Worm (Caenorhabditis elegans) whole organism, midembryonic: Measurements from ENCODE around the gene srh-247.

ENCODE experiments used
- T22C8.4 ChIP-seq: fragments of 200-800 bp; sonication (Bioruptor generic); IDR thresholded peaks from 2 replicates; pipeline ENCODE4 v1.3.6; 2022; ENCODE audit warnings: missing genetic modification characterization, missing compliant biosample characterization
- cog-1 ChIP-seq: sonication (generic microtip); optimal IDR thresholded peaks from 2 replicates; lab custom pipeline; 2016; ENCODE audit warnings: missing genetic modification characterization, missing compliant biosample characterization
- flt-1 ChIP-seq: fragments of 200-800 bp; sonication (Bioruptor generic); IDR thresholded peaks from 2 replicates; pipeline ENCODE4 v1.3.6; 2022; ENCODE audit warnings: missing genetic modification characterization, missing compliant biosample characterization
- klf-2 ChIP-seq: fragments of 200-800 bp; sonication (Bioruptor generic); conservative IDR thresholded peaks from 2 replicates; pipeline ENCODE4 v1.3.6; 2022; ENCODE audit warnings: missing genetic modification reagents, missing genetic modification characterization, missing compliant biosample characterization
- med-1 ChIP-seq: sonication (generic microtip); optimal IDR thresholded peaks from 2 replicates; lab custom pipeline; 2017; ENCODE audit warnings: missing genetic modification characterization, mild to moderate bottlenecking, missing compliant biosample characterization, antibody characterized with exemption, missing genetic modification reagents; ENCODE audit not compliant: insufficient read depth
- ref-1 ChIP-seq: fragments of 200-800 bp; sonication (Bioruptor generic); conservative IDR thresholded peaks from 2 replicates; pipeline ENCODE4 v1.3.6; 2022; ENCODE audit warnings: missing genetic modification reagents, missing genetic modification characterization, missing compliant biosample characterization
- tab-1 ChIP-seq: fragments of 200-800 bp; sonication (Bioruptor generic); IDR thresholded peaks from 2 replicates; pipeline ENCODE4 v1.3.6; 2022; ENCODE audit warnings: missing genetic modification characterization, missing compliant biosample characterization
- ztf-23 ChIP-seq: fragments of 200-800 bp; sonication (Bioruptor generic); IDR thresholded peaks from 2 replicates; pipeline ENCODE4 v1.3.6; 2022; ENCODE audit warnings: missing genetic modification reagents, missing genetic modification characterization, missing compliant biosample characterization
- ztf-29 ChIP-seq: fragments of 200-800 bp; sonication (Bioruptor generic); IDR thresholded peaks from 2 replicates; pipeline ENCODE4 v1.3.6; 2022; ENCODE audit warnings: missing genetic modification reagents, missing genetic modification characterization, missing compliant biosample characterization

The srh-247 gene

ce11 chrV:2927553-2927952, 6.4 kb downstream of the srh-247 start, which contains the start of gene C31B8.12:
Gene C31B8.12, minus strand, starts transcription at chrV:2927653.
- TF ChIP-seq med-1 (GFP tag; lab: Kevin White, UChicago) (no peak), cog-1 (tag; lab: Kevin White, UChicago) (no peak), ref-1 (GFP tag; lab: Robert Waterston, UW) (no peak), T22C8.4 (GFP tag; lab: Robert Waterston, UW) (no peak), ztf-23 (GFP tag; lab: Robert Waterston, UW) (no peak)

ce11 chrV:2922594-2922993, 11.4 kb downstream of the srh-247 start, which contains the start of gene srh-38:
Gene srh-38, minus strand, starts transcription at chrV:2922694.
- TF ChIP-seq T22C8.4 (GFP tag; lab: Robert Waterston, UW) (no peak), ztf-23 (GFP tag; lab: Robert Waterston, UW) (no peak), klf-2 (GFP tag; lab: Robert Waterston, UW) (no peak), flt-1 (no peak), ref-1 (GFP tag; lab: Robert Waterston, UW) (no peak), tab-1 (no peak), ztf-29 (GFP tag; lab: Robert Waterston, UW) (no peak), med-1 (GFP tag; lab: Kevin White, UChicago) (no peak), cog-1 (tag; lab: Kevin White, UChicago) (no peak)

- TF ChIP-seq ztf-23 (GFP tag; lab: Robert Waterston, UW) (no peak), klf-2 (GFP tag; lab: Robert Waterston, UW) (no peak), cog-1 (tag; lab: Kevin White, UChicago) (no peak), T22C8.4 (GFP tag; lab: Robert Waterston, UW) (no peak)
Measured at ce11 chrV:2920125-2920524, 13.8 kb downstream of the srh-247 start.

ce11 chrV:2913948-2914347, 20.0 kb downstream of the srh-247 start, which contains the start of gene srh-146:
Gene srh-146, plus strand, starts transcription at chrV:2914248.
- no peak for TF ChIP-seq cog-1 (tag; lab: Kevin White, UChicago)
- TF ChIP-seq klf-2 (GFP tag; lab: Robert Waterston, UW), result no peak
- no peak for TF ChIP-seq T22C8.4 (GFP tag; lab: Robert Waterston, UW)

ce11 chrV:2912901-2913300, 21.1 kb downstream of the srh-247 start, which contains the start of gene C31B8.9:
Gene C31B8.9, minus strand, starts transcription at chrV:2913001.
- TF ChIP-seq ztf-23 (GFP tag; lab: Robert Waterston, UW), result no peak
- no peak for TF ChIP-seq med-1 (GFP tag; lab: Kevin White, UChicago)
- no peak for TF ChIP-seq ref-1 (GFP tag; lab: Robert Waterston, UW)
- TF ChIP-seq ztf-29 (GFP tag; lab: Robert Waterston, UW), result no peak
- TF ChIP-seq flt-1, result no peak
- no peak for TF ChIP-seq tab-1
- TF ChIP-seq cog-1 (tag; lab: Kevin White, UChicago), result no peak
- TF ChIP-seq T22C8.4 (GFP tag; lab: Robert Waterston, UW), result no peak
- TF ChIP-seq klf-2 (GFP tag; lab: Robert Waterston, UW), result no peak

ce11 chrV:2909525-2909924, 24.4 kb downstream of the srh-247 start, which contains the start of gene zmp-3:
Gene zmp-3, minus strand, starts transcription at chrV:2909625.
- no peak for TF ChIP-seq flt-1
- no peak for TF ChIP-seq tab-1

- TF ChIP-seq ztf-23 (GFP tag; lab: Robert Waterston, UW) (no peak), ztf-29 (GFP tag; lab: Robert Waterston, UW) (no peak), ref-1 (GFP tag; lab: Robert Waterston, UW) (no peak), flt-1 (no peak), med-1 (GFP tag; lab: Kevin White, UChicago) (no peak), tab-1 (no peak), cog-1 (tag; lab: Kevin White, UChicago) (no peak)
Measured at ce11 chrV:2903227-2903626, 30.7 kb downstream of the srh-247 start, which contains the start of gene C31B8.7. Gene C31B8.7, minus strand, starts transcription at chrV:2903327.

ce11 chrV:2899867-2900266, 34.1 kb downstream of the srh-247 start, which contains the start of gene str-46:
Gene str-46, minus strand, starts transcription at chrV:2899967.
- TF ChIP-seq ref-1 (GFP tag; lab: Robert Waterston, UW), result no peak
- TF ChIP-seq flt-1, result no peak
- TF ChIP-seq T22C8.4 (GFP tag; lab: Robert Waterston, UW), result no peak
- TF ChIP-seq klf-2 (GFP tag; lab: Robert Waterston, UW), result no peak
- TF ChIP-seq med-1 (GFP tag; lab: Kevin White, UChicago), result no peak
- no peak for TF ChIP-seq cog-1 (tag; lab: Kevin White, UChicago)
- TF ChIP-seq ztf-23 (GFP tag; lab: Robert Waterston, UW), result no peak
- TF ChIP-seq ztf-29 (GFP tag; lab: Robert Waterston, UW), result no peak
- TF ChIP-seq tab-1, result no peak

ce11 chrV:2896198-2896660, 37.7 kb downstream of the srh-247 start, which contains the start of gene pals-32:
Gene pals-32, plus strand, starts transcription at chrV:2896610.
- no peak for TF ChIP-seq ref-1 (GFP tag; lab: Robert Waterston, UW)
- no peak for TF ChIP-seq med-1 (GFP tag; lab: Kevin White, UChicago)
- TF ChIP-seq cog-1 (tag; lab: Kevin White, UChicago), result no peak
- no peak for TF ChIP-seq ztf-23 (GFP tag; lab: Robert Waterston, UW)
- no peak for TF ChIP-seq tab-1

- TF ChIP-seq ref-1 (GFP tag; lab: Robert Waterston, UW) (no peak), tab-1 (no peak), cog-1 (tag; lab: Kevin White, UChicago) (no peak), ztf-29 (GFP tag; lab: Robert Waterston, UW) (no peak), flt-1 (no peak), klf-2 (GFP tag; lab: Robert Waterston, UW) (no peak), ztf-23 (GFP tag; lab: Robert Waterston, UW) (no peak), med-1 (GFP tag; lab: Kevin White, UChicago) (no peak), T22C8.4 (GFP tag; lab: Robert Waterston, UW) (no peak)
Measured at ce11 chrV:2892976-2893375, 41.0 kb downstream of the srh-247 start, which contains the start of gene srh-127. Gene srh-127, plus strand, starts transcription at chrV:2893276.
